Worm (Caenorhabditis elegans): ENCODE data around the gene ZK622.5.

The ZK622.5 gene

DNA sequence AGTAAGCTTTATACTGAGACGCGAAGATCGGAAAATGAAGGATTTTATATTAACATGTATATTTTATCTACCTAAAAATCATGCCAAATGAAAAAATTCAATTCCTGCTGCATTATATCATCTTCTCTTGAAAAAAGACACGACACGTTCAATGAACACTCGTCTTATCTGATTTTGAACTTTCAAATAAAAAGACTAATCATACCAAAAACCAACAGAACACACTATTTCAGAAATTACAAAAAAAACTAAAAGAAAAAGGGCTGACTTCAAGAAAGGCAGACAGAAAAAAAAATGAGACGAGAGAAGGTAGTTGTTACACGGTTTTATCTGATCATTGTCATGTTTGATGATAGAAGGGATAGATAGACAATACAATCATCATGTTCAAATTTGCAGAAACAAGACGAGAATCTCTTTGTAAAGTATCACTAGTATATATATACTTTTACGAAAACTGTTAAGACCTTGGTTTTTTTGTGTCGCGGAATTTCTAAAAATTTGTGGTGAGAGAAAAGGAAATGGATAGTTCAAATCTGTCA is 6.4 kb upstream of the ZK622.5 start:
- TF ChIP-seq Y56A3A.18 (GFP tag; IDR thresholded peaks at IDR 0.05) (no peak), C06A6.2 (GFP tag; conservative IDR thresholded peaks at IDR 0.05) (0 out of 2 replicates have a peak, but pooled peaks have one; percentile 54), egl-44 (GFP tag; IDR thresholded peaks at IDR 0.05) (no peak), mcd-1 (GFP tag; IDR thresholded peaks at IDR 0.05) (no peak), ztf-6 (GFP tag; IDR thresholded peaks at IDR 0.05) (no peak), lin-40 (tag; optimal IDR thresholded peaks at IDR 0.05) (peak; percentile 21), hsf-1 (GFP tag; IDR thresholded peaks at IDR 0.05) (no peak), ztf-26 (tag; optimal IDR thresholded peaks at IDR 0.05) (peak; percentile 45), bed-2 (GFP tag; IDR thresholded peaks at IDR 0.05) (no peak), dpl-1 (GFP tag; optimal IDR thresholded peaks at IDR 0.05) (no peak), somi-1 (GFP tag; optimal IDR thresholded peaks at IDR 0.05) (peak; percentile 59)

DNA sequence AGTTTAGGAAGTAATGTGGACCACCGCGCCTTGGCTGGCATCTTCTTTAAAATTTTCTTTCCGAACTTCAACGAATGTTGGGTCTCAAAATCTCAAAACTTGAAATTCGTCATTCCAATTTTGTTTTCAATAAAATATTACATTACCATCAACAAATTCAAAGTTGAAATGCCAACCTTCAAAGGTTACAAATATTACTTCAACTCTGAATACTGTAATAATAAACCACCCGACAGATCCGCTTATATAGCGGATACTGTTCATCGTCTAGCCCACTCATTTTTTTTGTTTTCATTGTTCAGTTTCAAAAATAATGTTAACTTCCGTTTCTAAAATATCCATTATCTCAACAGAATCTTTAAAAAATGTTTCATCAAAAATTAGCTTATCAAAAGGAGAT is 4.2 kb upstream of the ZK622.5 start, which contains the start of gene gur-5:
TSS of gene gur-5 (plus strand) at position 301 of the 400 bp plus-strand sequence.
- TF ChIP-seq madf-6 (GFP tag; IDR thresholded peaks at IDR 0.05) (no peak), mxl-1 (tag; optimal IDR thresholded peaks at IDR 0.05) (no peak), Y67H2A.10 (GFP tag; conservative IDR thresholded peaks at IDR 0.05) (no peak), F57A8.1 (GFP tag; optimal IDR thresholded peaks at IDR 0.05) (no peak), nhr-80 (tag; optimal IDR thresholded peaks at IDR 0.05) (no peak), hsf-1 (GFP tag; IDR thresholded peaks at IDR 0.05) (no peak), lin-54 (GFP tag; optimal IDR thresholded peaks at IDR 0.05) (no peak), snpc-4 (GFP tag; optimal IDR thresholded peaks at IDR 0.05) (no peak), snpc-4 (tag; optimal IDR thresholded peaks at IDR 0.05) (no peak), F52B5.7 (tag; optimal IDR thresholded peaks at IDR 0.05) (no peak), Y95B8A.8 (GFP tag; IDR thresholded peaks at IDR 0.05) (no peak), rpc-1 (optimal IDR thresholded peaks at IDR 0.05) (no peak), rpc-1 (tag; optimal IDR thresholded peaks at IDR 0.05) (no peak), fkh-3 (tag; optimal IDR thresholded peaks at IDR 0.05) (no peak), madf-10 (tag; optimal IDR thresholded peaks at IDR 0.05) (no peak), ama-1 (optimal IDR thresholded peaks at IDR 0.05) (no peak), ama-1 (GFP tag; optimal IDR thresholded peaks at IDR 0.05) (no peak), F33H1.4 (GFP tag; IDR thresholded peaks at IDR 0.05) (no peak), lag-1 (GFP tag; IDR thresholded peaks at IDR 0.05) (no peak), lin-35 (GFP tag; optimal IDR thresholded peaks at IDR 0.05) (no peak), rec-8 (tag; optimal IDR thresholded peaks at IDR 0.05) (no peak), dox-1 (GFP tag; IDR thresholded peaks at IDR 0.05) (no peak)

DNA sequence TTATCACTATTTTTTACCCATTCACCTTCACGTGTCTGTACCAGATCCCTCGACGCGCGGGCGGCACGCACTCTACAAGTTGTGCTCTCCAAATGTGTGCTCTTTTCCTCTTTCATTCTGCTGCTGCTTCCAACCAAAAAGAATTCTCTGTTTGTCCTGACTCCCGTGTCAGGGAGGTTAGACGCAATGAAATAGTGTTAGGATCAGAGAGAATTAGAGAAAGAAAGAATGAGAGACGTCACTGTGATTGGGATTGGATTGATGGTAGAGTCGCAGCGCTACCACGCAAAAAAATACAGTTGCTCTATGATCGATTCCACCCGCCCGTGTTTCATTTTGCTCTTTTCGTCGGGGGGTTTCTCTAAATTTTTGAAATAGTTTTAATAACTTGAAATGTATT is 1.8 kb downstream of the ZK622.5 start:
- no peak for TF ChIP-seq mes-4 (tag; optimal IDR thresholded peaks at IDR 0.05)
- peak; percentile 53; the same call in 1 of the 2 replicates for TF ChIP-seq hmg-1.2 (GFP tag; IDR thresholded peaks at IDR 0.05)
- TF ChIP-seq ztf-25 (GFP tag; IDR thresholded peaks at IDR 0.05), result no peak
- no peak for TF ChIP-seq akir-1 (GFP tag; optimal IDR thresholded peaks at IDR 0.05)

DNA sequence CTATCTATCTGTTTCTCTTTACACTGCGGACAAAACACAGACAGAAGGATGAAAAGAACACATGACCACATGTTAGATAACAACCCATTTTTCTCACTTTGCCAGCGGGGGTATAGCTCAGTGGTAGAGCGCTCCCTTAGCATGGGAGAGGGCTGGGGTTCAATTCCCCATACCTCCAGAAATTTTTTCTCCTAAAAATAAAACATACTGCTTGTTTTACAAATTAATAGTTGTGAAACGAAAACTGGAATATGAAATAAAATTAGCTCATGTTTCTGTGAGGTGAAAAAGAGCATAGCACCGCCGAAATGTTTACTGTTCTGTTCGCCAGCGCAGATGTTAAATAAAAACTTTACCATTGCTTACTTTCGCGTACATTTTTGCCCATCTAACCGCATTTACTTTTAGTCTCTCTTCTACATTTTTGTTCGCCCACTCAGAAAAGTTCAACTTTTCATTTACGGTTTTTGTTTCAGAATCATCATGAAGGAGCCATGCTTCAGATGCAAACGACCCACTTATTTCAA is 3.0 kb downstream of the ZK622.5 start, which contains the start of gene ZK622.4:
TSS of gene ZK622.4 (plus strand) at position 477 of the 527 bp plus-strand sequence.
- TF ChIP-seq akir-1 (GFP tag; optimal IDR thresholded peaks at IDR 0.05) (peak; percentile 63), nfya-1 (tag; optimal IDR thresholded peaks at IDR 0.05; ENCODE audit: borderline replicate concordance, insufficient read depth) (no peak), ama-1 (optimal IDR thresholded peaks at IDR 0.05) (no peak), ama-1 (GFP tag; optimal IDR thresholded peaks at IDR 0.05) (peak; percentile 21 to 86), die-1 (tag; optimal IDR thresholded peaks at IDR 0.05) (peak; percentile 76), F55B11.4 (tag; optimal IDR thresholded peaks at IDR 0.05; ENCODE audit: borderline replicate concordance, insufficient read depth) (no peak), F10E7.11 (tag; optimal IDR thresholded peaks at IDR 0.05) (no peak), ztf-22 (GFP tag; optimal IDR thresholded peaks at IDR 0.05) (no peak), efl-1 (GFP tag; optimal IDR thresholded peaks at IDR 0.05) (no peak), hrde-1 (tag; optimal IDR thresholded peaks at IDR 0.05; ENCODE audit: borderline replicate concordance) (peak; percentile 46), egl-44 (GFP tag; IDR thresholded peaks at IDR 0.05) (0 out of 2 replicates have a peak, but pooled peaks have one; percentile 66), ZK185.1 (tag; optimal IDR thresholded peaks at IDR 0.05; ENCODE audit: poor library complexity, severe bottlenecking) (peak; percentile 56), unc-130 (GFP tag; optimal IDR thresholded peaks at IDR 0.05) (peak; percentile 21)

Measured in whole organism, young adult.